Worm (Caenorhabditis elegans) whole organism, L4 larva: Measurements from ENCODE around the gene C06C6.7.

Experiments used
- D1046.2 ChIP-seq: fragments of 200-800 bp; sonication (Bioruptor generic); IDR thresholded peaks from 2 replicates; pipeline ENCODE4 v1.3.6; 2022; ENCODE audit warnings: missing genetic modification characterization, missing compliant biosample characterization
- F10B5.3 ChIP-seq: sonication (generic microtip); optimal IDR thresholded peaks from 2 replicates; lab custom pipeline; 2016; ENCODE audit warnings: mild to moderate bottlenecking, missing genetic modification characterization, missing compliant biosample characterization
- T20F7.1 ChIP-seq: fragments of 200-800 bp; sonication (Bioruptor generic); optimal IDR thresholded peaks from 2 replicates; lab custom pipeline; 2018; ENCODE audit warnings: mild to moderate bottlenecking, missing genetic modification characterization, missing compliant biosample characterization
- T26A8.4 ChIP-seq: fragments of 200-800 bp; sonication (Bioruptor generic); IDR thresholded peaks from 2 replicates; pipeline ENCODE4 v1.3.6; 2022; ENCODE audit warnings: missing genetic modification characterization, missing compliant biosample characterization
- Y48G9A.11 ChIP-seq: fragments of 200-800 bp; sonication (Bioruptor generic); IDR thresholded peaks from 2 replicates; pipeline ENCODE4 v1.3.6; 2022; ENCODE audit warnings: missing genetic modification reagents, missing genetic modification characterization, missing compliant biosample characterization
- Y5F2A.4 ChIP-seq: fragments of 200-800 bp; sonication (Bioruptor generic); optimal IDR thresholded peaks from 2 replicates; lab custom pipeline; 2018; ENCODE audit warnings: mild to moderate bottlenecking, missing genetic modification characterization, missing compliant biosample characterization
- aha-1 ChIP-seq: fragments of 150-350 bp; peaks from one replicate; lab custom pipeline; 2014; ENCODE audit warnings: missing biosample characterization, missing genetic modification characterization
- ama-1 ChIP-seq: fragments of 150-350 bp; optimal IDR thresholded peaks from 2 replicates; lab custom pipeline; 2014; ENCODE audit warnings: inconsistent platforms, mixed read lengths
- ceh-32 ChIP-seq: sonication (generic microtip); optimal IDR thresholded peaks from 2 replicates; lab custom pipeline; 2016; ENCODE audit warnings: mild to moderate bottlenecking, missing genetic modification characterization, missing compliant biosample characterization; ENCODE audit not compliant: poor library complexity
- ceh-44 ChIP-seq: fragments of 200-800 bp; sonication (Bioruptor generic); IDR thresholded peaks from 2 replicates; pipeline ENCODE4 v1.3.6; 2022; ENCODE audit warnings: missing genetic modification reagents, missing genetic modification characterization, missing compliant biosample characterization
- ceh-82 ChIP-seq: sonication (generic microtip); optimal IDR thresholded peaks from 2 replicates; lab custom pipeline; 2017; ENCODE audit warnings: missing biosample characterization, missing genetic modification characterization
- dve-1 ChIP-seq: sonication (generic microtip); optimal IDR thresholded peaks from 2 replicates; lab custom pipeline; 2017; ENCODE audit warnings: antibody characterized with exemption, mild to moderate bottlenecking, missing genetic modification characterization, missing compliant biosample characterization; ENCODE audit not compliant: insufficient read depth
- egl-43 ChIP-seq: fragments of 200-800 bp; sonication (Bioruptor generic); IDR thresholded peaks from 2 replicates; pipeline ENCODE4 v1.3.6; 2022; ENCODE audit warnings: missing genetic modification reagents, missing genetic modification characterization, missing compliant biosample characterization
- fkh-10 ChIP-seq: fragments of 150-350 bp; optimal IDR thresholded peaks from 2 replicates; lab custom pipeline; 2014; ENCODE audit warnings: missing biosample characterization, missing genetic modification reagents, missing genetic modification characterization
- gei-8 ChIP-seq: fragments of 200-800 bp; sonication (Bioruptor generic); optimal IDR thresholded peaks from 2 replicates; lab custom pipeline; 2018; ENCODE audit warnings: mild to moderate bottlenecking, missing genetic modification characterization, missing compliant biosample characterization
- hmg-1.1 ChIP-seq: fragments of 200-800 bp; sonication (Bioruptor generic); IDR thresholded peaks from 2 replicates; pipeline ENCODE4 v1.3.6; 2022; ENCODE audit warnings: missing genetic modification reagents, missing genetic modification characterization, missing compliant biosample characterization
- lin-29 ChIP-seq: fragments of 200-800 bp; sonication (Bioruptor generic); IDR thresholded peaks from 2 replicates; pipeline ENCODE4 v1.3.6; 2022; ENCODE audit warnings: missing genetic modification reagents, missing genetic modification characterization, missing compliant biosample characterization
- lin-38 ChIP-seq: fragments of 200-800 bp; sonication (Bioruptor generic); IDR thresholded peaks from 2 replicates; pipeline ENCODE4 v1.3.6; 2022; ENCODE audit warnings: missing genetic modification reagents, missing genetic modification characterization, missing compliant biosample characterization
- lin-39 ChIP-seq: fragments of 150-350 bp; optimal IDR thresholded peaks from 2 replicates; lab custom pipeline; 2014; ENCODE audit warnings: missing biosample characterization, missing genetic modification reagents, missing genetic modification characterization
- lsy-2 ChIP-seq, 2 experiments: fragments of 150-350 bp in 1 of 2; sonication (generic microtip) in 1 of 2; optimal IDR thresholded peaks; 2 replicates each; lab custom pipeline; 2014 to 2017; ENCODE audit warnings: missing biosample characterization in 2 of 2, missing genetic modification characterization in 2 of 2
- madf-5 ChIP-seq, 2 experiments: fragments of 200-800 bp; sonication (Bioruptor generic); IDR thresholded peaks; 2 replicates each; pipeline ENCODE4 v1.3.6; 2022; ENCODE audit warnings: missing compliant biosample characterization in 2 of 2, missing genetic modification characterization in 2 of 2
- madf-9 ChIP-seq: fragments of 200-800 bp; sonication (Bioruptor generic); conservative IDR thresholded peaks from 2 replicates; pipeline ENCODE4 v1.3.6; 2022; ENCODE audit warnings: missing genetic modification reagents, missing genetic modification characterization, missing compliant biosample characterization
- mes-2 ChIP-seq: sonication (generic microtip); optimal IDR thresholded peaks from 2 replicates; lab custom pipeline; 2016; ENCODE audit warnings: missing genotype, mild to moderate bottlenecking, missing genetic modification characterization, missing compliant biosample characterization; ENCODE audit not compliant: poor library complexity, severe bottlenecking
- nhr-10 ChIP-seq: fragments of 150-350 bp; optimal IDR thresholded peaks from 2 replicates; lab custom pipeline; 2014; ENCODE audit warnings: missing biosample characterization, missing genetic modification characterization
- nhr-111 ChIP-seq: fragments of 200-800 bp; sonication (Bioruptor generic); optimal IDR thresholded peaks from 2 replicates; lab custom pipeline; 2018; ENCODE audit warnings: mild to moderate bottlenecking, missing genetic modification characterization, missing compliant biosample characterization
- pha-4 ChIP-seq, 2 experiments: fragments of 150-350 bp in 1 of 2; fragments of 200-800 bp in 1 of 2; sonication (Bioruptor generic) in 1 of 2; IDR thresholded peaks in 1 of 2; optimal IDR thresholded peaks in 1 of 2; 2 replicates each; pipeline versions ENCODE4 v1.3.6 to Lab custom; 2014 to 2022; ENCODE audit warnings: missing genetic modification characterization in 2 of 2, missing genetic modification reagents in 2 of 2, missing biosample characterization in 1 of 2, missing compliant biosample characterization in 1 of 2
- php-3 ChIP-seq: fragments of 200-800 bp; sonication (Bioruptor generic); IDR thresholded peaks from 2 replicates; pipeline ENCODE4 v1.3.6; 2022; ENCODE audit warnings: missing genetic modification reagents, missing genetic modification characterization, missing compliant biosample characterization
- pqm-1 ChIP-seq: sonication (generic microtip); optimal IDR thresholded peaks from 2 replicates; lab custom pipeline; 2017; ENCODE audit warnings: missing biosample characterization, missing genetic modification characterization
- rbr-2 ChIP-seq: sonication (generic microtip); optimal IDR thresholded peaks from 2 replicates; lab custom pipeline; 2016; ENCODE audit warnings: missing genotype, missing genetic modification characterization, missing compliant biosample characterization
- saeg-2 ChIP-seq: fragments of 200-800 bp; sonication (Bioruptor generic); IDR thresholded peaks from 2 replicates; pipeline ENCODE4 v1.3.6; 2022; ENCODE audit warnings: missing genetic modification reagents, missing genetic modification characterization, missing compliant biosample characterization
- sdz-12 ChIP-seq: fragments of 200-800 bp; sonication (Bioruptor generic); optimal IDR thresholded peaks from 2 replicates; lab custom pipeline; 2018; ENCODE audit warnings: mild to moderate bottlenecking, missing genetic modification characterization, missing compliant biosample characterization
- set-16 ChIP-seq: fragments of 200-800 bp; sonication (Bioruptor generic); IDR thresholded peaks from 2 replicates; pipeline ENCODE4 v1.3.6; 2022; ENCODE audit warnings: missing genetic modification reagents, missing genetic modification characterization, missing compliant biosample characterization
- snpc-1.2 ChIP-seq: fragments of 200-800 bp; sonication (Bioruptor generic); IDR thresholded peaks from 2 replicates; pipeline ENCODE4 v1.3.6; 2022; ENCODE audit warnings: missing genetic modification reagents, missing genetic modification characterization, missing compliant biosample characterization
- tag-97 ChIP-seq: fragments of 200-800 bp; sonication (Bioruptor generic); IDR thresholded peaks from 2 replicates; pipeline ENCODE4 v1.3.6; 2022; ENCODE audit warnings: missing genetic modification characterization, missing compliant biosample characterization
- unc-62 ChIP-seq, 3 experiments: fragments of 150-350 bp in 1 of 3; sonication (generic microtip); optimal IDR thresholded peaks in 2 of 3; peaks in 1 of 3; 1 replicate in 1 of 3; 2 replicates in 2 of 3; lab custom pipeline; 2014 to 2017; ENCODE audit warnings: missing biosample characterization in 3 of 3, missing genetic modification characterization in 3 of 3, missing genetic modification reagents in 3 of 3, missing genotype in 1 of 3
- zfp-3 ChIP-seq: fragments of 200-800 bp; sonication (Bioruptor generic); conservative IDR thresholded peaks from 2 replicates; pipeline ENCODE4 v1.3.6; 2022; ENCODE audit warnings: missing genetic modification reagents, missing genetic modification characterization, missing compliant biosample characterization
- zip-11 ChIP-seq: fragments of 200-800 bp; sonication (Bioruptor generic); IDR thresholded peaks from 2 replicates; pipeline ENCODE4 v1.3.6; 2022; ENCODE audit warnings: missing genetic modification characterization, missing compliant biosample characterization

C06C6.7 gene

DNA sequence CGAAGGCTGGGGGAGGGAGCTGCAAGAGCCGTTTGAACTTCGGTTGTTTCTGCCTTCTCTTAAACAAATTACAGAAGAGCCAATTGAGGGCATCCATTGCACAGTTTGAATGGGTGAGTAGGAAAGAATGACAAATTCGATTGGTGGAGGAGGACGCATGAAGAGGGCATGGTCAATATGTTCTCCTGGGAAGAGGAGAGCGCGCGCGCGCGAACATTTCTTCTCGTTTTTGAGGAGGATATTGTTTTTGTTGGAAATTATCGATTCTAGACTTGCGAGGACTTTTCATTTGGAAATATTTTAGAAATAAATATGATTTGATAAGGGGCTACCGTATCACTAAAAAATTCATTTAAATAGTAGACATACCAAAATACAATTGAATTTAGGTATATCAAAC, 39.6 kb downstream of the C06C6.7 start, which contains the start of gene T10C6.7:
T10C6.7 (minus strand) TSS at position 143 of the 400 bp plus-strand sequence.
- TF ChIP-seq F10B5.3 (tag; lab: Kevin White, UChicago), result no peak
- TF ChIP-seq gei-8 (GFP tag; lab: Kevin White, UChicago), result no peak
- TF ChIP-seq pqm-1 (tag; lab: Kevin White, UChicago), result no peak
- TF ChIP-seq, all 104 proteins: peak for 0

DNA sequence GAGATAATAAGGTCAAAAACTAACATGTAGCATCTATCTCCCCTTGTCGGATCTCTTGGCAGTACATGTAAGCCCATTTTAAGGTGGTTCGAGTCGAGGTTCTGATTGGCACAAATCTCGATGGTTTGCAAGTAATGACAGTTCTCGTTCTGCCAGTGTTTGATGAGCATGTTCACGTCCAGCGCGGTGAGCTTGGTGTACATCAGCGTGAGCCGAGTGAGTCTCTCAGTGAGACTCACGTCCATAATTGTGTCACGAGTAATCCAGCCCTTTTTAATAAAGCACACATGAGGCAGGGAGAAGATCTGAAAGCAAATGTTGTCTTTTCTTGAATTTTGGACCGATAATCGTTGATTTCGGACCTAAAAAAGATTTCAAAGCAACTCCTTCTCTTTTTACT, 40.8 kb downstream of the C06C6.7 start, which contains the start of gene T10C6.16:
T10C6.16 (minus strand) TSS at position 245 of the 400 bp plus-strand sequence.
- TF ChIP-seq fkh-10 (GFP tag; lab: Kevin White, UChicago) (no peak), unc-62 (GFP tag; optimal IDR thresholded peaks at IDR 0.05 in 1 of 2; lab: Kevin White, UChicago) (peak in 1 of 2 experiments; percentile 97), unc-62 (tag; optimal IDR thresholded peaks at IDR 0.05; lab: Kevin White, UChicago) (no peak), dve-1 (tag; lab: Kevin White, UChicago) (no peak), aha-1 (tag; lab: Kevin White, UChicago) (peak; percentile 79), ama-1 (lab: Kevin White, UChicago) (no peak), snpc-1.2 (GFP tag; lab: Robert Waterston, UW) (0 out of 2 replicates have a peak, but pooled peaks have one; percentile 8), pha-4 (GFP tag; IDR thresholded peaks at IDR 0.05; lab: Robert Waterston, UW) (no peak), pha-4 (tag; optimal IDR thresholded peaks at IDR 0.05; lab: Kevin White, UChicago) (no peak), lsy-2 (tag; optimal IDR thresholded peaks at IDR 0.05; lab: Kevin White, UChicago) (no peak), lin-39 (tag; lab: Kevin White, UChicago) (no peak), hmg-1.1 (GFP tag; lab: Robert Waterston, UW) (no peak), ceh-44 (GFP tag; lab: Robert Waterston, UW) (no peak), zfp-3 (GFP tag; lab: Robert Waterston, UW) (no peak), tag-97 (GFP tag; lab: Robert Waterston, UW) (no peak), egl-43 (GFP tag; lab: Robert Waterston, UW) (no peak), set-16 (no peak), madf-9 (GFP tag; lab: Robert Waterston, UW) (no peak), php-3 (GFP tag; lab: Robert Waterston, UW) (no peak), gei-8 (GFP tag; lab: Kevin White, UChicago) (no peak), saeg-2 (no peak)
- TF ChIP-seq, all 104 proteins: peak for 3

DNA sequence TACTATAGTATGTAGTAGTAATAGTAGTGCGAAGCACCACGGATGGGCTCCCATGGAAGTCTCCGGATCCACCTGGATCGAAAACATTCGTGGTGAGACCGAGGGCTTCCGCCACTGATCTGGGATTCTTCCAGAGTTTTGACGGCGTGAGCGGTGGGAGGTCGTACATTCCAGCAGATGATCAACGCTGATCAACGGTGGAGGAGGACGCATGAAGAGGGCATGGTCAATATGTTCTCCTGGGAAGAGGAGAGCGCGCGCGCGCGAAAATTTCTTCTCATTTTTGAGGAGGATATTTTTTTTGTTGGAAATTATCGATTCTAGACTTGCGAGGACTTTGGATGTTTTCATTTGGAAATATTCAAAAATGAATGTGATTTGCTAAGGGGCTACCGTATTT, 41.5 kb downstream of the C06C6.7 start:
- TF ChIP-seq T26A8.4, result no peak
- TF ChIP-seq set-16, result peak; percentile 54

DNA sequence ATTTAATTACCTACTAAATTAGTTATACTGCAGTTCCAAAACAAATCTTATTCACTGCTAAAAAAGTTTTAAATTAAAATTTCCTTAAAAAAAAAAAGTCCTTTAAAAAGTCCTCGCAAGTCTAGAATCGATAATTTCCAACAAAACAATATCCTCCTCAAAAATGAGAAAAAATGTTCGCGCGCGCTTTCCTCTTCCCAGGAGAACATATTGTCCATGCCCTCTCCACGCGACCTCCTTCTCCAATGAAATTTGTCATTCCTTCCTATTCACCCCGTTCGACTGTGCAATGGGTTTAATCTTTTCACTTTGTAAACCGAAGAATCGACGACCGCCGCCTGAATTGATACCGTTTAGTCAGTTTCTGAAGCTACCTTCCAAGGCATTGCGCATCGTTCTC, 44.2 kb downstream of the C06C6.7 start, which contains the start of gene T10C6.10:
T10C6.10 (plus strand) TSS at position 248 of the 400 bp plus-strand sequence.
- TF ChIP-seq T20F7.1 (GFP tag; lab: Kevin White, UChicago) (no peak), madf-5 (GFP tag; IDR thresholded peaks at IDR 0.05; lab: Robert Waterston, UW) (no peak), pqm-1 (tag; lab: Kevin White, UChicago) (no peak), mes-2 (tag; lab: Kevin White, UChicago) (no peak), Y48G9A.11 (GFP tag; lab: Robert Waterston, UW) (no peak), D1046.2 (GFP tag; lab: Robert Waterston, UW) (no peak), rbr-2 (tag; lab: Kevin White, UChicago) (no peak), Y5F2A.4 (GFP tag; lab: Kevin White, UChicago) (no peak), set-16 (no peak), lin-38 (GFP tag; lab: Robert Waterston, UW) (no peak), lin-29 (no peak), zip-11 (GFP tag; lab: Robert Waterston, UW) (no peak), nhr-10 (tag; lab: Kevin White, UChicago) (no peak), ceh-82 (tag; lab: Kevin White, UChicago) (no peak), nhr-111 (GFP tag; lab: Kevin White, UChicago) (no peak), ceh-32 (no peak), sdz-12 (GFP tag; lab: Kevin White, UChicago) (no peak)
- TF ChIP-seq, all 104 proteins: peak for 0
